Worm (Caenorhabditis elegans): Measurements from ENCODE around the gene gtf-2A2.

Gene gtf-2A2

DNA sequence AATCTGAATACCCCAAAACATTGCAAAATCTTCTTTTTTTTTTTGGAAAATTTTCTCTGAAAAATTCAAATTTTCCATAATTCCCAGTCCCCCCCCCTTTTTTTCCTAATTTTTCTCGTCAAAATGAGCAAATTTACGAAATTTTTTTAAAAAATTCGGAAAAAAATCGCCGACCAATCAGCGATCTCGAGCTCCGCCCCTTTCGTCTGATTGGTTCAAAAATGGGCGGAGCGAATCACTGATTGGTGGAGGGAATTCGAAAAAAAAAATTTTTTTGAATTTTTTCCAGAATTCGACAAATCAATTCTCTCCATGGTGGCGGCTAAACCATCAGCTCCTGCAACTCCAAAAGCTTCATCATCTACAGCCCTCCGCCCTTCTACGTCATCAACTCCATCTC is 14.0 kb downstream of the gtf-2A2 start:
- TF ChIP-seq elt-3 (tag; optimal IDR thresholded peaks at IDR 0.05): no peak
- no peak for TF ChIP-seq hlh-1 (tag; optimal IDR thresholded peaks at IDR 0.05)
- no peak for TF ChIP-seq mls-2 (tag; optimal IDR thresholded peaks at IDR 0.05)
- no peak for TF ChIP-seq blmp-1 (tag; optimal IDR thresholded peaks at IDR 0.05)
- no peak for TF ChIP-seq ceh-43 (GFP tag; optimal IDR thresholded peaks at IDR 0.05)
- no peak for TF ChIP-seq nhr-28 (tag; optimal IDR thresholded peaks at IDR 0.05)
- no peak for TF ChIP-seq nhr-237 (tag; optimal IDR thresholded peaks at IDR 0.05)
- TF ChIP-seq unc-120 (tag; optimal IDR thresholded peaks at IDR 0.05; ENCODE audit: poor library complexity, severe bottlenecking): no peak
- TF ChIP-seq unc-39 (tag; optimal IDR thresholded peaks at IDR 0.05): no peak
- TF ChIP-seq ces-1 (GFP tag; optimal IDR thresholded peaks at IDR 0.05): no peak
- TF ChIP-seq ztf-11 (tag; optimal IDR thresholded peaks at IDR 0.05): no peak
- TF ChIP-seq lin-32 (GFP tag; optimal IDR thresholded peaks at IDR 0.05): no peak
- no peak for TF ChIP-seq lsy-2 (tag; optimal IDR thresholded peaks at IDR 0.05)
- TF ChIP-seq cnd-1 (tag; optimal IDR thresholded peaks at IDR 0.05): no peak

DNA sequence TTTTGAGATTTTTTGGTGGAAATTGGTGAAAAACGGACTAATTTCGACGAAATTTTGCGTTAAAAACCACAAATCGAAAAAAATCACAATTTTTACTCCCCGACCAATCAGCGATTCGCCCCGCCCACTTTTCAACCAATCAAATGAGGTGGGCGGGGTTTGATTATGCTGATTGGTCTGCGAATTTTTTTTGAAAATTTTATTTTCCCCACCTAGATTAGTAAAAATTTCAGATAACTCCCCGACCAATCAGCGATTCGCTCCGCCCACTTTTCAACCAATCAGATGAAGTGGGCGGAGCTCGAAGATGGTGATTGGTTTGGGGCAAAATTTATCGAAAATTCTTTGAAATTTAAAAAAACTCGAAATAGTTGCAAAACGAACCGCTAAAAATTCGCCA is 14.6 kb downstream of the gtf-2A2 start:
- TF ChIP-seq mep-1 (tag; optimal IDR thresholded peaks at IDR 0.05) (no peak), nhr-2 (tag; optimal IDR thresholded peaks at IDR 0.05) (no peak), cnd-1 (tag; optimal IDR thresholded peaks at IDR 0.05) (no peak), sptf-1 (tag; optimal IDR thresholded peaks at IDR 0.05) (no peak), nhr-12 (tag; optimal IDR thresholded peaks at IDR 0.05) (no peak)

DNA sequence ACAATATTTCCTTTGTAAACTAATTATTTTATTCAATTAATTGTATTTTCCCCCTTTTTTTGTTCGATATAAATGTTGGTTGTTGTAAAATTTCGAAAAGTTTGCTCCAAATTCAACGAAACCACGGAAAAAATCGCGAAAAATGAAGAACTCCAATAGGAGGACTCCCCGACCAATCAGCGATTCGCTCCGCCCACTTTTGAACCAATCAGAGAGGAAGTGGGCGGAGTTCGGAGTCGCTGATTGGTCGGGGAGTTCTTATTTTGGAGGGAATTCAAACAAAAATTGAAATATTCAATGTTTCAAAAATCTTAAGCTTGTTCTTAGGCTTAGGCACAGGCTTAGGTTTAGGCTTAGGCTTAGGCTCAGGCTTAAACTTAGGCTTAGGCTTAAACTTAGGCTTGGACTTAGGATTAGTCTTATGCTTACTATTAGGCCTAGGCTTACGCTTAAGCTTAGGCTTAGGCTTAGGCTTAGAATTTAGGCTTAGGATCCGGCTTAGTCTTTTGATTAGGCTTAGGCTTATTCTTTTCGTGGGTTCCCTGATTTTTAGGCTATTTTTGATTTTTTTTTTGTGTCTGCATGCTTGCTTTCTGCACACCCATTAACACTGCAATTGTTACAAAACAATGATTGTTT is 15.9 kb downstream of the gtf-2A2 start:
- TF ChIP-seq ceh-83 (GFP tag; optimal IDR thresholded peaks at IDR 0.05) (no peak), lin-13 (tag; optimal IDR thresholded peaks at IDR 0.05) (no peak), nhr-237 (tag; optimal IDR thresholded peaks at IDR 0.05) (no peak), hlh-1 (tag; optimal IDR thresholded peaks at IDR 0.05) (no peak), lsy-2 (tag; optimal IDR thresholded peaks at IDR 0.05) (no peak), unc-62 (GFP tag; optimal IDR thresholded peaks at IDR 0.05) (no peak), ham-2 (GFP tag; optimal IDR thresholded peaks at IDR 0.05) (no peak)

DNA sequence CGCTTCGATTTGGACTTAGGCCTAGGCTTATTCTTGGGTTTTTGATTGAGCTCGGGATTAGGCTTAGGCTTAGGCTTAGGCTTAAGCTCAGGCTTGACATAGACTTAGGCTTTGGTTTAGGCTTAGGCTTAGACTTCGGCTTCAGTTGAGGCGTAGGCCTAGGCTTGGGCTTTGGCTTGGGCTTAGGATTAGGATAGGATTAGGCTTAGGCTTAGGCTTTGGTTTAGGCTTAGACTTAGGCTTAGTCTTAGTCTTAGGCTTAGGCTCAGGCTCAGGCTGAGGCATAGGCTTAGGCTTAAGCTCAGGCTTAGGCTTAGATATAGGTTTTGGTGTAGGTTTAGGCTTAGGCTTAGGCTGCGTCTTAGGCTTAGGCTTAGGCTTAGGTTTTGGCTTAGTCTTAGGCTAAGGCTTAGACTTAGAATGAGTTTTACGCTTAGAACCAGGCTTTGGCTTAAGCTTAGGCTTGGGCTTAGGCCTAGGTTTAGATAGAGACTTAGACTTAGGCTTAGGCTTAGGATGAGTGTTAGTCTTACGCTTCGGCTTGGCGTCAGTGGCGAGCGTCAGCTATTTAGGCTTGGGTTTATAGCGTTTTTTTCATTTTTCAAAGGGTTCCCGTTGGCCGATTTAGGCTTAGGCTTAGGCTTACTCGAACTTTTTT is 18.1 kb downstream of the gtf-2A2 start:
- TF ChIP-seq lsy-2 (tag; optimal IDR thresholded peaks at IDR 0.05) (no peak), ceh-43 (GFP tag; optimal IDR thresholded peaks at IDR 0.05) (no peak), ceh-83 (GFP tag; optimal IDR thresholded peaks at IDR 0.05) (no peak), nhr-2 (tag; optimal IDR thresholded peaks at IDR 0.05) (no peak), cnd-1 (tag; optimal IDR thresholded peaks at IDR 0.05) (no peak), nhr-237 (tag; optimal IDR thresholded peaks at IDR 0.05) (no peak), sem-2 (GFP tag; optimal IDR thresholded peaks at IDR 0.05) (no peak), mep-1 (tag; optimal IDR thresholded peaks at IDR 0.05) (no peak), elt-1 (tag; optimal IDR thresholded peaks at IDR 0.05; ENCODE audit: borderline replicate concordance, insufficient read depth) (no peak), blmp-1 (tag; optimal IDR thresholded peaks at IDR 0.05) (no peak), zip-8 (tag; optimal IDR thresholded peaks at IDR 0.05) (no peak), ceh-39 (tag; optimal IDR thresholded peaks at IDR 0.05) (no peak), sptf-1 (tag; optimal IDR thresholded peaks at IDR 0.05) (no peak)

DNA sequence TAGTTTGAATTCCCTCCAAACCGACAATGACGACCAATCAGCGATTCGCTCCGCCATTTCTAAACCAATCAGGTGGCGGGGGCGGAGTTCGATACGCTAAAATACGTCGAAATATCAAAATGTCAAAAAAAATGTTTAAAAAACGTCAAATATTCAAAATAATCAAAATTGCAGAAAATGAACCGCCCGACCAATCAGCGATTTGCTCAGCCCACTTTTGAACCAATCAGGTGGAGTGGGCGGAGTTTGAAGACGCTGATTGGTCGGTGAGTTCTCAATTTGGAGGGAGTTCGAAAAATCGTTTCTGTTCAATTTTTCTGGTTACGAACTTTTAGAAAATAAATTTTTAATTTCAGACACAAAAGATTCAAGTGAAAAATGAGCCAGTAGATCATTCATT is 20.1 kb downstream of the gtf-2A2 start:
- no peak for TF ChIP-seq unc-120 (tag; optimal IDR thresholded peaks at IDR 0.05; ENCODE audit: poor library complexity, severe bottlenecking)
- TF ChIP-seq zip-8 (tag; optimal IDR thresholded peaks at IDR 0.05): no peak
- TF ChIP-seq ceh-39 (tag; optimal IDR thresholded peaks at IDR 0.05): no peak
- no peak for TF ChIP-seq drap-1 (GFP tag; optimal IDR thresholded peaks at IDR 0.05)
- no peak for TF ChIP-seq sem-2 (GFP tag; optimal IDR thresholded peaks at IDR 0.05)
- no peak for TF ChIP-seq snpc-4 (tag; optimal IDR thresholded peaks at IDR 0.05)
- TF ChIP-seq cnd-1 (tag; optimal IDR thresholded peaks at IDR 0.05): no peak
- TF ChIP-seq ceh-43 (GFP tag; optimal IDR thresholded peaks at IDR 0.05): no peak
- TF ChIP-seq mab-5 (tag; optimal IDR thresholded peaks at IDR 0.05): no peak
- no peak for TF ChIP-seq hlh-1 (tag; optimal IDR thresholded peaks at IDR 0.05)
- no peak for TF ChIP-seq unc-62 (GFP tag; optimal IDR thresholded peaks at IDR 0.05)
- TF ChIP-seq nhr-28 (tag; optimal IDR thresholded peaks at IDR 0.05): no peak
- no peak for TF ChIP-seq nhr-2 (tag; optimal IDR thresholded peaks at IDR 0.05)
- TF ChIP-seq sptf-1 (tag; optimal IDR thresholded peaks at IDR 0.05): no peak
- no peak for TF ChIP-seq ceh-83 (GFP tag; optimal IDR thresholded peaks at IDR 0.05)
- no peak for TF ChIP-seq pha-4 (tag; optimal IDR thresholded peaks at IDR 0.05)
- TF ChIP-seq flh-1 (GFP tag; optimal IDR thresholded peaks at IDR 0.05): no peak
